Worm (Caenorhabditis elegans) whole organism, L1 larva: ENCODE data around the gene T04A8.8.

Experiments used
- C04F5.9 ChIP-seq: sonication (generic microtip); optimal IDR thresholded peaks from 2 replicates; lab custom pipeline; 2016; ENCODE audit warnings: missing genetic modification characterization, missing compliant biosample characterization
- C16A3.4 ChIP-seq: fragments of 150-350 bp; optimal IDR thresholded peaks from 2 replicates; lab custom pipeline; 2014; ENCODE audit warnings: missing biosample characterization, missing genetic modification characterization
- ama-1 ChIP-seq: fragments of 150-350 bp; optimal IDR thresholded peaks from 2 replicates; lab custom pipeline; 2014
- blmp-1 ChIP-seq: fragments of 150-350 bp; optimal IDR thresholded peaks from 2 replicates; lab custom pipeline; 2014; ENCODE audit warnings: missing biosample characterization, missing genetic modification characterization
- ceh-63 ChIP-seq: fragments of 200-800 bp; sonication (Bioruptor generic); optimal IDR thresholded peaks from 2 replicates; lab custom pipeline; 2018; ENCODE audit warnings: mild to moderate bottlenecking, missing genetic modification characterization, missing compliant biosample characterization
- ceh-8 ChIP-seq: fragments of 200-800 bp; sonication (Bioruptor generic); optimal IDR thresholded peaks from 2 replicates; lab custom pipeline; 2018; ENCODE audit warnings: mild to moderate bottlenecking, missing genetic modification characterization, moderate library complexity, missing compliant biosample characterization
- ceh-88 ChIP-seq: fragments of 200-800 bp; sonication (Bioruptor generic); IDR thresholded peaks from 2 replicates; pipeline ENCODE4 v1.3.6; 2022; ENCODE audit warnings: missing genetic modification characterization, missing compliant biosample characterization
- dpl-1 ChIP-seq, 3 experiments: fragments of 150-350 bp in 2 of 3; sonication (generic microtip) in 1 of 3; optimal IDR thresholded peaks; 2 replicates each; lab custom pipeline; 2014 to 2017; ENCODE audit warnings: missing biosample characterization in 3 of 3, missing genetic modification characterization in 3 of 3, missing genetic modification reagents in 3 of 3
- dsc-1 ChIP-seq: sonication (generic microtip); optimal IDR thresholded peaks from 2 replicates; lab custom pipeline; 2016; ENCODE audit warnings: mild to moderate bottlenecking, missing genetic modification characterization, missing compliant biosample characterization
- efl-1 ChIP-seq, 4 experiments: fragments of 150-350 bp; optimal IDR thresholded peaks in 3 of 4; peaks in 1 of 4; 1 replicate in 1 of 4; 2 replicates in 3 of 4; lab custom pipeline; 2014; ENCODE audit warnings: missing biosample characterization in 2 of 4, missing genetic modification characterization in 2 of 4, missing genetic modification reagents in 2 of 4
- efl-3 ChIP-seq: fragments of 200-800 bp; sonication (Bioruptor generic); optimal IDR thresholded peaks from 2 replicates; lab custom pipeline; 2018; ENCODE audit warnings: mild to moderate bottlenecking, missing genetic modification characterization, missing compliant biosample characterization
- egl-27 ChIP-seq, 2 experiments: fragments of 150-350 bp in 1 of 2; sonication (generic microtip); optimal IDR thresholded peaks; 3 replicates each; lab custom pipeline; 2017 to 2018; ENCODE audit warnings: missing biosample characterization in 2 of 2, missing genetic modification characterization in 2 of 2, missing genetic modification reagents in 2 of 2
- elt-2 ChIP-seq: sonication (generic microtip); optimal IDR thresholded peaks from 2 replicates; lab custom pipeline; 2016; ENCODE audit warnings: missing genetic modification characterization, mild to moderate bottlenecking, inconsistent platforms, missing compliant biosample characterization, missing genetic modification reagents
- fkh-4 ChIP-seq: sonication (generic microtip); optimal IDR thresholded peaks from 2 replicates; lab custom pipeline; 2016; ENCODE audit warnings: missing compliant biosample characterization, missing genetic modification characterization, borderline replicate concordance
- grh-1 ChIP-seq: fragments of 200-800 bp; sonication (Bioruptor generic); IDR thresholded peaks from 2 replicates; pipeline ENCODE4 v1.3.6; 2022; ENCODE audit warnings: missing genetic modification reagents, missing genetic modification characterization, missing compliant biosample characterization
- hlh-4 ChIP-seq: sonication (generic microtip); optimal IDR thresholded peaks from 2 replicates; lab custom pipeline; 2016; ENCODE audit warnings: mild to moderate bottlenecking, missing genetic modification characterization, missing compliant biosample characterization
- hpl-2 ChIP-seq: fragments of 150-350 bp; optimal IDR thresholded peaks from 2 replicates; lab custom pipeline; 2014; ENCODE audit warnings: missing biosample characterization, missing genetic modification reagents, missing genetic modification characterization
- irx-1 ChIP-seq: sonication (generic microtip); optimal IDR thresholded peaks from 2 replicates; lab custom pipeline; 2016; ENCODE audit warnings: missing genetic modification characterization, missing compliant biosample characterization
- lin-13 ChIP-seq: fragments of 150-350 bp; optimal IDR thresholded peaks from 2 replicates; lab custom pipeline; 2014; ENCODE audit warnings: missing biosample characterization, missing genetic modification reagents, missing genetic modification characterization
- lin-14 ChIP-seq: fragments of 200-800 bp; sonication (Bioruptor generic); optimal IDR thresholded peaks from 2 replicates; lab custom pipeline; 2018; ENCODE audit warnings: mild to moderate bottlenecking, missing genetic modification characterization, moderate library complexity, missing compliant biosample characterization
- lin-35 ChIP-seq, 2 experiments: fragments of 150-350 bp; optimal IDR thresholded peaks; 2 replicates each; lab custom pipeline; 2014; ENCODE audit warnings: missing biosample characterization in 2 of 2, missing genetic modification characterization in 2 of 2, missing genetic modification reagents in 2 of 2
- lin-39 ChIP-seq: fragments of 150-350 bp; optimal IDR thresholded peaks from 2 replicates; lab custom pipeline; 2014; ENCODE audit warnings: missing biosample characterization, missing genetic modification reagents, missing genetic modification characterization
- lsy-2 ChIP-seq, 2 experiments: fragments of 150-350 bp; optimal IDR thresholded peaks; 2 replicates each; lab custom pipeline; 2014; ENCODE audit warnings: missing biosample characterization in 2 of 2, missing genetic modification characterization in 2 of 2
- mab-9 ChIP-seq: fragments of 200-800 bp; sonication (Bioruptor generic); IDR thresholded peaks from 2 replicates; pipeline ENCODE4 v1.3.6; 2022; ENCODE audit warnings: missing genetic modification reagents, missing genetic modification characterization, missing compliant biosample characterization
- mdl-1 ChIP-seq, 2 experiments: fragments of 150-350 bp; optimal IDR thresholded peaks; 2 replicates each; lab custom pipeline; 2014 to 2017; ENCODE audit warnings: missing biosample characterization in 2 of 2, missing genetic modification characterization in 2 of 2, inconsistent platforms in 1 of 2
- mep-1 ChIP-seq: fragments of 150-350 bp; optimal IDR thresholded peaks from 2 replicates; lab custom pipeline; 2014; ENCODE audit warnings: missing biosample characterization, missing genetic modification characterization
- nhr-11 ChIP-seq: fragments of 150-350 bp; optimal IDR thresholded peaks from 2 replicates; lab custom pipeline; 2014; ENCODE audit warnings: missing biosample characterization, missing genetic modification characterization
- nhr-19 ChIP-seq: fragments of 200-800 bp; sonication (Bioruptor generic); conservative IDR thresholded peaks from 2 replicates; pipeline ENCODE4 v1.3.6; 2022; ENCODE audit warnings: missing genetic modification characterization, missing compliant biosample characterization
- nhr-20 ChIP-seq: sonication (generic microtip); optimal IDR thresholded peaks from 2 replicates; lab custom pipeline; 2016; ENCODE audit warnings: mild to moderate bottlenecking, missing genetic modification characterization, missing compliant biosample characterization
- nhr-237 ChIP-seq: fragments of 150-350 bp; optimal IDR thresholded peaks from 2 replicates; lab custom pipeline; 2014; ENCODE audit warnings: missing biosample characterization, missing genetic modification characterization
- nhr-47 ChIP-seq: sonication (generic microtip); optimal IDR thresholded peaks from 2 replicates; lab custom pipeline; 2016; ENCODE audit warnings: mild to moderate bottlenecking, missing genetic modification characterization, moderate library complexity, missing compliant biosample characterization
- nhr-71 ChIP-seq: sonication (generic microtip); optimal IDR thresholded peaks from 2 replicates; lab custom pipeline; 2016; ENCODE audit warnings: mild to moderate bottlenecking, missing genetic modification characterization, moderate library complexity, missing compliant biosample characterization
- nhr-76 ChIP-seq: sonication (generic microtip); optimal IDR thresholded peaks from 2 replicates; lab custom pipeline; 2017; ENCODE audit warnings: missing biosample characterization, missing genetic modification characterization
- nhr-77 ChIP-seq: fragments of 150-350 bp; optimal IDR thresholded peaks from 2 replicates; lab custom pipeline; 2014; ENCODE audit warnings: missing biosample characterization, missing genetic modification characterization
- nhr-84 ChIP-seq: sonication (generic microtip); optimal IDR thresholded peaks from 2 replicates; lab custom pipeline; 2017; ENCODE audit warnings: missing biosample characterization, missing genetic modification characterization
- nhr-85 ChIP-seq: sonication (generic microtip); peaks from one replicate; lab custom pipeline; 2016; ENCODE audit warnings: missing genetic modification characterization, inconsistent platforms, missing compliant biosample characterization
- nhr-90 ChIP-seq: sonication (generic microtip); optimal IDR thresholded peaks from 2 replicates; lab custom pipeline; 2016; ENCODE audit warnings: mild to moderate bottlenecking, missing genetic modification characterization, missing compliant biosample characterization; ENCODE audit not compliant: poor library complexity
- pag-3 ChIP-seq: sonication (generic microtip); optimal IDR thresholded peaks from 2 replicates; lab custom pipeline; 2017; ENCODE audit warnings: missing genetic modification characterization, mild to moderate bottlenecking, missing compliant biosample characterization, antibody characterized with exemption, borderline replicate concordance; ENCODE audit not compliant: insufficient read depth
- pqm-1 ChIP-seq: sonication (generic microtip); optimal IDR thresholded peaks from 3 replicates; lab custom pipeline; 2017; ENCODE audit warnings: missing biosample characterization, missing genetic modification characterization
- rnt-1 ChIP-seq: sonication (generic microtip); optimal IDR thresholded peaks from 2 replicates; lab custom pipeline; 2016; ENCODE audit warnings: mild to moderate bottlenecking, missing genetic modification characterization, moderate library complexity, missing compliant biosample characterization
- snpc-4 ChIP-seq: fragments of 150-350 bp; optimal IDR thresholded peaks from 2 replicates; lab custom pipeline; 2014; ENCODE audit warnings: missing biosample characterization, missing genetic modification characterization
- snu-23 ChIP-seq: sonication (generic microtip); optimal IDR thresholded peaks from 2 replicates; lab custom pipeline; 2016; ENCODE audit warnings: missing genetic modification characterization, missing compliant biosample characterization
- sup-37 ChIP-seq: fragments of 200-800 bp; sonication (Bioruptor generic); optimal IDR thresholded peaks from 2 replicates; lab custom pipeline; 2018; ENCODE audit warnings: mild to moderate bottlenecking, missing genetic modification characterization, missing compliant biosample characterization
- swsn-7 ChIP-seq: sonication (generic microtip); optimal IDR thresholded peaks from 2 replicates; lab custom pipeline; 2016; ENCODE audit warnings: missing genetic modification characterization, missing compliant biosample characterization
- tbx-2 ChIP-seq: sonication (generic microtip); optimal IDR thresholded peaks from 2 replicates; lab custom pipeline; 2016; ENCODE audit warnings: missing genetic modification characterization, missing compliant biosample characterization
- unc-130 ChIP-seq: fragments of 150-350 bp; optimal IDR thresholded peaks from 2 replicates; lab custom pipeline; 2017; ENCODE audit warnings: missing biosample characterization, missing genetic modification characterization, inconsistent platforms
- unc-86 ChIP-seq: sonication (generic microtip); optimal IDR thresholded peaks from 2 replicates; lab custom pipeline; 2016; ENCODE audit warnings: missing genetic modification characterization, missing compliant biosample characterization
- zip-4 ChIP-seq: fragments of 200-800 bp; sonication (Bioruptor generic); optimal IDR thresholded peaks from 2 replicates; lab custom pipeline; 2018; ENCODE audit warnings: mild to moderate bottlenecking, missing genetic modification characterization, moderate library complexity, missing compliant biosample characterization
- ztf-11 ChIP-seq, 2 experiments: sonication (generic microtip); optimal IDR thresholded peaks; 2 replicates each; lab custom pipeline; 2016 to 2017; ENCODE audit warnings: missing genetic modification characterization in 2 of 2, missing biosample characterization in 1 of 2, missing compliant biosample characterization in 1 of 2
- ztf-4 ChIP-seq: fragments of 150-350 bp; optimal IDR thresholded peaks from 2 replicates; lab custom pipeline; 2014; ENCODE audit warnings: missing biosample characterization, missing genetic modification characterization

Gene T04A8.8

ce11 chrIII:4689595-4689994 lies 4.2 kb upstream of the T04A8.8 start (continued):
- TF ChIP-seq lin-14 (GFP tag; lab: Kevin White, UChicago) (peak; percentile 64), nhr-11 (tag; lab: Kevin White, UChicago) (no peak), hpl-2 (GFP tag; lab: Kevin White, UChicago) (peak; percentile 25), elt-2 (tag; lab: Kevin White, UChicago) (peak; percentile 71), sup-37 (GFP tag; lab: Kevin White, UChicago) (peak; percentile 49), ceh-63 (no peak), blmp-1 (tag; lab: Kevin White, UChicago) (peak; percentile 14), rnt-1 (tag; lab: Kevin White, UChicago) (peak; percentile 83), dsc-1 (tag; lab: Kevin White, UChicago) (peak; percentile 73), nhr-47 (tag; lab: Kevin White, UChicago) (peak; percentile 73), snpc-4 (tag; lab: Kevin White, UChicago) (no peak), snu-23 (GFP tag; lab: Kevin White, UChicago) (peak; percentile 87), ztf-4 (tag; lab: Kevin White, UChicago) (peak; percentile 50), irx-1 (tag; lab: Kevin White, UChicago) (peak; percentile 56), ztf-11 (tag; optimal IDR thresholded peaks at IDR 0.05; lab: Kevin White, UChicago) (peak in 1 of 2 experiments; percentile 15), unc-130 (tag; lab: Kevin White, UChicago) (peak; percentile 76), dpl-1 (GFP tag; optimal IDR thresholded peaks at IDR 0.05; lab: Kevin White, UChicago) (peak; percentile 40 to 62 (median 58)), zip-4 (peak; percentile 4), unc-86 (peak; percentile 6), efl-1 (optimal IDR thresholded peaks at IDR 0.05; lab: Kevin White, UChicago) (peak; percentile 50 to 72), efl-1 (GFP tag; optimal IDR thresholded peaks at IDR 0.05 in 1 of 2; lab: Kevin White, UChicago) (peak; percentile 32 to 97), C04F5.9 (peak; percentile 46), nhr-90 (peak; percentile 85), nhr-20 (tag; lab: Kevin White, UChicago) (peak; percentile 78), mdl-1 (tag; optimal IDR thresholded peaks at IDR 0.05; lab: Kevin White, UChicago) (peak in 1 of 2 experiments; percentile 94), nhr-71 (tag; lab: Kevin White, UChicago) (peak; percentile 82), nhr-77 (tag; lab: Kevin White, UChicago) (peak; percentile 66), ceh-88 (no peak), nhr-84 (tag; lab: Kevin White, UChicago) (no peak), lin-13 (GFP tag; lab: Kevin White, UChicago) (peak; percentile 59), nhr-85 (tag; lab: Kevin White, UChicago) (peak; percentile 68), lin-35 (GFP tag; optimal IDR thresholded peaks at IDR 0.05; lab: Kevin White, UChicago) (peak; percentile 41 to 86), lsy-2 (tag; optimal IDR thresholded peaks at IDR 0.05; lab: Kevin White, UChicago) (peak; percentile 64 to 79), efl-3 (GFP tag; lab: Kevin White, UChicago) (no peak), lin-39 (tag; lab: Kevin White, UChicago) (no peak), nhr-76 (no peak), nhr-19 (GFP tag; lab: Robert Waterston, UW) (peak; percentile 77), tbx-2 (tag; lab: Kevin White, UChicago) (peak; percentile 53), ama-1 (peak; percentile 66), grh-1 (GFP tag; lab: Robert Waterston, UW) (0 out of 2 replicates have a peak, but pooled peaks have one; percentile 38)

DNA sequence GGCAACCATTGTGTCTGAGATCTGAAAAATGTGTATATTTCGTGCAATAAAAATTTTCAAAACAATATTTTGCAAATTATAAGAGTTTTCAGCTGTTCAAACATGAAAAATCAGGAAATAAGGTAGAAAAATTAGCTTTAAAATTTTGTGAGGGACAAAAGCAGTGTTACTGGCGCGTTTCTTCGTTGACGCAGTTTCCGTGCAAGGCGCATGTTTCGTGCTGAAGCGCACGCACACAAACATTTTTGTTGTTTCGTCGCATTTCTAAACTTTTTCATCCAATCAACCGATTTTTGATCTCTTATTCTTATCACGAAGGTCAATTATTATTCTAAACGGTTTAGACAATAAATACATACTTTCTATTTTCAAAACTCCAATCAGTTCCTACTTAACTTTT lies 514 bp upstream of the T04A8.8 start, which contains the start of gene nifk-1:
Gene nifk-1 (minus strand): TSS at position 27 of the 400 bp plus-strand sequence.
- TF ChIP-seq snpc-4 (tag; lab: Kevin White, UChicago) (peak; percentile 15), egl-27 (tag; optimal IDR thresholded peaks at IDR 0.05; lab: Kevin White, UChicago) (no peak), elt-2 (tag; lab: Kevin White, UChicago) (no peak), lin-35 (GFP tag; optimal IDR thresholded peaks at IDR 0.05; lab: Kevin White, UChicago) (peak; percentile 75 to 86), efl-3 (GFP tag; lab: Kevin White, UChicago) (no peak), nhr-237 (tag; lab: Kevin White, UChicago) (no peak), C16A3.4 (peak; percentile 80), pqm-1 (no peak), snu-23 (GFP tag; lab: Kevin White, UChicago) (peak; percentile 61), ama-1 (no peak), fkh-4 (tag; lab: Kevin White, UChicago) (no peak), efl-1 (optimal IDR thresholded peaks at IDR 0.05; lab: Kevin White, UChicago) (peak; percentile 66 to 78), efl-1 (GFP tag; optimal IDR thresholded peaks at IDR 0.05 in 1 of 2; lab: Kevin White, UChicago) (peak; percentile 75 to 94), nhr-76 (no peak), swsn-7 (tag; lab: Kevin White, UChicago) (peak; percentile 37), ceh-8 (GFP tag; lab: Kevin White, UChicago) (no peak), mab-9 (GFP tag; lab: Robert Waterston, UW) (no peak), pag-3 (no peak), hlh-4 (tag; lab: Kevin White, UChicago) (no peak), unc-130 (tag; lab: Kevin White, UChicago) (peak; percentile 49), mep-1 (tag; lab: Kevin White, UChicago) (peak; percentile 68), unc-86 (no peak), nhr-85 (tag; lab: Kevin White, UChicago) (peak; percentile 83)
